Fruit fly (Drosophila melanogaster): ENCODE data around the gene rempA.

The rempA gene

dm6 chr2L:576559-577184 is 16.6 kb upstream of the rempA start, which contains the start of gene Ptth:
Gene Ptth, minus strand, starts transcription at chr2L:576896.
- TF ChIP-seq bab1 (GFP tag; optimal IDR thresholded peaks at IDR 0.05): peak; percentile 10
- TF ChIP-seq CG14711 (tag; optimal IDR thresholded peaks at IDR 0.05): no peak
- no peak for TF ChIP-seq toe (GFP tag; optimal IDR thresholded peaks at IDR 0.05)
- no peak for TF ChIP-seq CG7101 (tag; optimal IDR thresholded peaks at IDR 0.05)

- TF ChIP-seq tj (GFP tag; optimal IDR thresholded peaks at IDR 0.05): peak; percentile 54
- TF ChIP-seq ovo (GFP tag; optimal IDR thresholded peaks at IDR 0.05): peak; percentile 31
- peak; percentile 84 for TF ChIP-seq CG5204 (GFP tag; optimal IDR thresholded peaks at IDR 0.05)
- TF ChIP-seq CG11617 (GFP tag; optimal IDR thresholded peaks at IDR 0.05): peak; percentile 83
- peak; percentile 70 for TF ChIP-seq CG14711 (tag; optimal IDR thresholded peaks at IDR 0.05)
- TF ChIP-seq CG33017 (tag; optimal IDR thresholded peaks at IDR 0.05): peak; percentile 64
- no peak for TF ChIP-seq cnc (optimal IDR thresholded peaks at IDR 0.05)
- TF ChIP-seq kay (GFP tag; ENCODE audit: borderline replicate concordance): no peak
- peak; percentile 90 for TF ChIP-seq Crg-1 (GFP tag; optimal IDR thresholded peaks at IDR 0.05)
- TF ChIP-seq Mnt (GFP tag; optimal IDR thresholded peaks at IDR 0.05): peak; percentile 83
- TF ChIP-seq pad (GFP tag; optimal IDR thresholded peaks at IDR 0.05): peak; percentile 83
- TF ChIP-seq CG7101 (tag; optimal IDR thresholded peaks at IDR 0.05): peak; percentile 86
- TF ChIP-seq cic (GFP tag; optimal IDR thresholded peaks at IDR 0.05): peak; percentile 53
- TF ChIP-seq bab1 (GFP tag; optimal IDR thresholded peaks at IDR 0.05): peak; percentile 86
- peak; percentile 81 for TF ChIP-seq Hr96 (GFP tag; optimal IDR thresholded peaks at IDR 0.05)
- TF ChIP-seq CG12768 (GFP tag; optimal IDR thresholded peaks at IDR 0.05): peak; percentile 88
- peak; percentile 89 for TF ChIP-seq toe (GFP tag; optimal IDR thresholded peaks at IDR 0.05)
- TF ChIP-seq CG1620 (GFP tag; optimal IDR thresholded peaks at IDR 0.05): peak; percentile 93
- TF ChIP-seq CG7045 (GFP tag; optimal IDR thresholded peaks at IDR 0.05): peak; percentile 82
- TF ChIP-seq Clk (GFP tag; optimal IDR thresholded peaks at IDR 0.05): peak; percentile 83
Measured at dm6 chr2L:574226-574625, 14.1 kb upstream of the rempA start, which contains the start of the genes Ipk2 and cold. Gene Ipk2, minus strand, starts transcription at chr2L:574264. Gene cold, plus strand, starts transcription at chr2L:574291.

- no peak for TF ChIP-seq CG7045 (GFP tag; optimal IDR thresholded peaks at IDR 0.05)
- peak; percentile 55 for TF ChIP-seq CG7101 (tag; optimal IDR thresholded peaks at IDR 0.05)
- peak; percentile 67 for TF ChIP-seq CG1620 (GFP tag; optimal IDR thresholded peaks at IDR 0.05)
- TF ChIP-seq tj (GFP tag; optimal IDR thresholded peaks at IDR 0.05): peak; percentile 2
- no peak for TF ChIP-seq cnc (optimal IDR thresholded peaks at IDR 0.05)
- peak; percentile 58 for TF ChIP-seq CG11617 (GFP tag; optimal IDR thresholded peaks at IDR 0.05)
- peak; percentile 6 for TF ChIP-seq CG12768 (GFP tag; optimal IDR thresholded peaks at IDR 0.05)
- TF ChIP-seq cic (GFP tag; optimal IDR thresholded peaks at IDR 0.05): no peak
- TF ChIP-seq Mnt (GFP tag; optimal IDR thresholded peaks at IDR 0.05): peak; percentile 97
- peak; percentile 20 for TF ChIP-seq Hr96 (GFP tag; optimal IDR thresholded peaks at IDR 0.05)
- peak; percentile 62 for TF ChIP-seq Crg-1 (GFP tag; optimal IDR thresholded peaks at IDR 0.05)
- TF ChIP-seq bab1 (GFP tag; optimal IDR thresholded peaks at IDR 0.05): peak; percentile 49
- peak; percentile 66 for TF ChIP-seq toe (GFP tag; optimal IDR thresholded peaks at IDR 0.05)
- no peak for TF ChIP-seq CG33017 (tag; optimal IDR thresholded peaks at IDR 0.05)
- TF ChIP-seq ovo (GFP tag; optimal IDR thresholded peaks at IDR 0.05): no peak
- peak; percentile 23 for TF ChIP-seq pad (GFP tag; optimal IDR thresholded peaks at IDR 0.05)
- TF ChIP-seq kay (GFP tag; ENCODE audit: borderline replicate concordance): no peak
- peak; percentile 44 for TF ChIP-seq Clk (GFP tag; optimal IDR thresholded peaks at IDR 0.05)
- TF ChIP-seq CG14711 (tag; optimal IDR thresholded peaks at IDR 0.05): peak; percentile 55
- TF ChIP-seq CG5204 (GFP tag; optimal IDR thresholded peaks at IDR 0.05): no peak
Measured at dm6 chr2L:568030-568429, 7.9 kb upstream of the rempA start, which contains the start of the genes Nle and Sf3b1. Gene Nle, minus strand, starts transcription at chr2L:568121. Gene Sf3b1, plus strand, starts transcription at chr2L:568340.

- TF ChIP-seq cnc (optimal IDR thresholded peaks at IDR 0.05) (no peak), CG7101 (tag; optimal IDR thresholded peaks at IDR 0.05) (peak; percentile 39), Mnt (GFP tag; optimal IDR thresholded peaks at IDR 0.05) (peak; percentile 79), cic (GFP tag; optimal IDR thresholded peaks at IDR 0.05) (peak; percentile 8), CG33017 (tag; optimal IDR thresholded peaks at IDR 0.05) (no peak), Clk (GFP tag; optimal IDR thresholded peaks at IDR 0.05) (no peak), CG11617 (GFP tag; optimal IDR thresholded peaks at IDR 0.05) (no peak), bab1 (GFP tag; optimal IDR thresholded peaks at IDR 0.05) (peak; percentile 47)
Measured at dm6 chr2L:563769-564550, 3.9 kb upstream of the rempA start, which contains the start of the genes uncNacbeta and CG2794. Gene uncNacbeta, minus strand, starts transcription at chr2L:563819. Gene CG2794, plus strand, starts transcription at chr2L:564163.

- TF ChIP-seq CG12768 (GFP tag; optimal IDR thresholded peaks at IDR 0.05) (no peak), ovo (GFP tag; optimal IDR thresholded peaks at IDR 0.05) (no peak), cic (GFP tag; optimal IDR thresholded peaks at IDR 0.05) (no peak), tj (GFP tag; optimal IDR thresholded peaks at IDR 0.05) (no peak), CG7045 (GFP tag; optimal IDR thresholded peaks at IDR 0.05) (no peak), CG14711 (tag; optimal IDR thresholded peaks at IDR 0.05) (no peak), Crg-1 (GFP tag; optimal IDR thresholded peaks at IDR 0.05) (no peak), kay (GFP tag; ENCODE audit: borderline replicate concordance) (no peak), CG1620 (GFP tag; optimal IDR thresholded peaks at IDR 0.05) (no peak), CG5204 (GFP tag; optimal IDR thresholded peaks at IDR 0.05) (no peak), bab1 (GFP tag; optimal IDR thresholded peaks at IDR 0.05) (no peak), CG33017 (tag; optimal IDR thresholded peaks at IDR 0.05) (no peak), Mnt (GFP tag; optimal IDR thresholded peaks at IDR 0.05) (no peak), CG7101 (tag; optimal IDR thresholded peaks at IDR 0.05) (no peak)
Measured at dm6 chr2L:563314-563713, 3.2 kb upstream of the rempA start.

All from whole organism, adult.